Worm (Caenorhabditis elegans) whole organism, late embryonic: Measurements from ENCODE around the gene nprl-2.

ENCODE experiments used
- C08G9.2 ChIP-seq: sonication (generic microtip); optimal IDR thresholded peaks from 2 replicates; lab custom pipeline; 2016; ENCODE audit warnings: mild to moderate bottlenecking, missing genetic modification characterization, moderate library complexity, missing compliant biosample characterization
- F13H6.1 ChIP-seq: sonication (generic microtip); optimal IDR thresholded peaks from 2 replicates; lab custom pipeline; 2016; ENCODE audit warnings: missing genetic modification characterization, missing compliant biosample characterization
- K02D7.2 ChIP-seq: sonication (generic microtip); optimal IDR thresholded peaks from 2 replicates; lab custom pipeline; 2017; ENCODE audit warnings: mild to moderate bottlenecking, missing genetic modification characterization, missing compliant biosample characterization
- K09A11.1 ChIP-seq: sonication (generic microtip); optimal IDR thresholded peaks from 2 replicates; lab custom pipeline; 2017; ENCODE audit warnings: antibody characterized with exemption, mild to moderate bottlenecking, missing genetic modification characterization, missing compliant biosample characterization; ENCODE audit not compliant: insufficient read depth
- T23F11.4 ChIP-seq: fragments of 200-800 bp; sonication (Bioruptor generic); optimal IDR thresholded peaks from 2 replicates; lab custom pipeline; 2018; ENCODE audit warnings: mild to moderate bottlenecking, missing genetic modification characterization, missing compliant biosample characterization
- Y22D7AL.16 ChIP-seq: sonication (generic microtip); optimal IDR thresholded peaks from 2 replicates; lab custom pipeline; 2016; ENCODE audit warnings: missing genetic modification characterization, missing compliant biosample characterization
- ahr-1 ChIP-seq: sonication (generic microtip); optimal IDR thresholded peaks from 2 replicates; lab custom pipeline; 2016; ENCODE audit warnings: missing genetic modification characterization, missing compliant biosample characterization
- ceh-14 ChIP-seq: sonication (generic microtip); optimal IDR thresholded peaks from 2 replicates; lab custom pipeline; 2016; ENCODE audit warnings: missing genotype, missing genetic modification characterization, missing compliant biosample characterization
- ceh-18 ChIP-seq: sonication (generic microtip); optimal IDR thresholded peaks from 2 replicates; lab custom pipeline; 2016; ENCODE audit warnings: missing genetic modification characterization, missing compliant biosample characterization
- ceh-19 ChIP-seq: fragments of 200-800 bp; sonication (Bioruptor generic); optimal IDR thresholded peaks from 2 replicates; lab custom pipeline; 2018; ENCODE audit warnings: mild to moderate bottlenecking, missing genetic modification characterization, missing compliant biosample characterization
- ceh-2 ChIP-seq: sonication (generic microtip); optimal IDR thresholded peaks from 2 replicates; lab custom pipeline; 2016; ENCODE audit warnings: missing genotype, missing genetic modification characterization, missing compliant biosample characterization
- ceh-30 ChIP-seq: fragments of 150-350 bp; optimal IDR thresholded peaks from 2 replicates; lab custom pipeline; 2014; ENCODE audit warnings: missing biosample characterization, missing genetic modification characterization
- ceh-31 ChIP-seq: sonication (generic microtip); optimal IDR thresholded peaks from 2 replicates; lab custom pipeline; 2016; ENCODE audit warnings: missing genetic modification characterization, missing compliant biosample characterization
- ceh-34 ChIP-seq: sonication (generic microtip); optimal IDR thresholded peaks from 2 replicates; lab custom pipeline; 2016; ENCODE audit warnings: mild to moderate bottlenecking, missing genetic modification characterization, missing compliant biosample characterization
- ceh-48 ChIP-seq: sonication (generic microtip); optimal IDR thresholded peaks from 2 replicates; lab custom pipeline; 2016; ENCODE audit warnings: missing genetic modification characterization, inconsistent platforms, missing compliant biosample characterization
- che-1 ChIP-seq: sonication (generic microtip); optimal IDR thresholded peaks from 2 replicates; lab custom pipeline; 2016; ENCODE audit warnings: mild to moderate bottlenecking, missing genetic modification characterization, missing compliant biosample characterization
- dve-1 ChIP-seq: sonication (generic microtip); optimal IDR thresholded peaks from 2 replicates; lab custom pipeline; 2017; ENCODE audit warnings: antibody characterized with exemption, mild to moderate bottlenecking, missing genetic modification characterization, missing compliant biosample characterization
- elt-2 ChIP-seq: sonication (generic microtip); optimal IDR thresholded peaks from 2 replicates; lab custom pipeline; 2016; ENCODE audit warnings: missing genetic modification reagents, missing genetic modification characterization, missing compliant biosample characterization
- ets-4 ChIP-seq: sonication (generic microtip); optimal IDR thresholded peaks from 2 replicates; lab custom pipeline; 2016; ENCODE audit warnings: missing genetic modification characterization, missing compliant biosample characterization
- eyg-1 ChIP-seq: sonication (generic microtip); optimal IDR thresholded peaks from 2 replicates; lab custom pipeline; 2016; ENCODE audit warnings: missing genotype, missing genetic modification characterization, missing compliant biosample characterization
- fkh-10 ChIP-seq: fragments of 150-350 bp; optimal IDR thresholded peaks from 2 replicates; lab custom pipeline; 2014; ENCODE audit warnings: missing biosample characterization, missing genetic modification reagents, missing genetic modification characterization
- hlh-13 ChIP-seq: fragments of 200-800 bp; sonication (Bioruptor generic); optimal IDR thresholded peaks from 2 replicates; lab custom pipeline; 2018; ENCODE audit warnings: mild to moderate bottlenecking, missing genetic modification characterization, missing compliant biosample characterization
- hlh-15 ChIP-seq: sonication (generic microtip); optimal IDR thresholded peaks from 2 replicates; lab custom pipeline; 2016; ENCODE audit warnings: missing genetic modification characterization, missing compliant biosample characterization
- hlh-30 ChIP-seq: sonication (generic microtip); optimal IDR thresholded peaks from 2 replicates; lab custom pipeline; 2017; ENCODE audit warnings: antibody characterized with exemption, missing genetic modification characterization, missing compliant biosample characterization; ENCODE audit not compliant: insufficient read depth
- lin-11 ChIP-seq: fragments of 200-800 bp; sonication (Bioruptor generic); optimal IDR thresholded peaks from 2 replicates; lab custom pipeline; 2018; ENCODE audit warnings: mild to moderate bottlenecking, missing genetic modification characterization, missing compliant biosample characterization
- madf-2 ChIP-seq: sonication (generic microtip); optimal IDR thresholded peaks from 2 replicates; lab custom pipeline; 2017; ENCODE audit warnings: missing genetic modification characterization, missing compliant biosample characterization
- nfya-1 ChIP-seq: sonication (generic microtip); optimal IDR thresholded peaks from 2 replicates; lab custom pipeline; 2017; ENCODE audit warnings: missing genetic modification characterization, mild to moderate bottlenecking, missing compliant biosample characterization, antibody characterized with exemption, moderate library complexity
- nhr-11 ChIP-seq: fragments of 150-350 bp; optimal IDR thresholded peaks from 2 replicates; lab custom pipeline; 2014; ENCODE audit warnings: missing biosample characterization, missing genetic modification characterization
- nhr-232 ChIP-seq: sonication (generic microtip); optimal IDR thresholded peaks from 2 replicates; lab custom pipeline; 2016; ENCODE audit warnings: missing genetic modification characterization, missing compliant biosample characterization
- npax-4 ChIP-seq: sonication (generic microtip); optimal IDR thresholded peaks from 2 replicates; lab custom pipeline; 2016; ENCODE audit warnings: missing genetic modification characterization, missing compliant biosample characterization
- odd-2 ChIP-seq: sonication (generic microtip); optimal IDR thresholded peaks from 2 replicates; lab custom pipeline; 2017; ENCODE audit warnings: antibody characterized with exemption, mild to moderate bottlenecking, missing genetic modification characterization, missing compliant biosample characterization
- pat-9 ChIP-seq: fragments of 200-800 bp; sonication (Bioruptor generic); optimal IDR thresholded peaks from 2 replicates; lab custom pipeline; 2018; ENCODE audit warnings: mild to moderate bottlenecking, missing genetic modification characterization, moderate library complexity, missing compliant biosample characterization
- pha-4 ChIP-seq: fragments of 150-350 bp; optimal IDR thresholded peaks from 2 replicates; lab custom pipeline; 2018; ENCODE audit warnings: missing biosample characterization, missing genetic modification reagents, missing genetic modification characterization
- pqm-1 ChIP-seq: sonication (generic microtip); optimal IDR thresholded peaks from 2 replicates; lab custom pipeline; 2016; ENCODE audit warnings: missing genetic modification characterization, missing compliant biosample characterization
- pros-1 ChIP-seq: fragments of 150-350 bp; optimal IDR thresholded peaks from 2 replicates; lab custom pipeline; 2014; ENCODE audit warnings: missing biosample characterization, missing genetic modification reagents, missing genetic modification characterization
- ref-2 ChIP-seq: sonication (generic microtip); optimal IDR thresholded peaks from 2 replicates; lab custom pipeline; 2016; ENCODE audit warnings: missing genetic modification characterization, missing compliant biosample characterization
- syd-9 ChIP-seq: sonication (generic microtip); optimal IDR thresholded peaks from 2 replicates; lab custom pipeline; 2016; ENCODE audit warnings: mild to moderate bottlenecking, missing genetic modification characterization, moderate library complexity, missing compliant biosample characterization
- tbx-2 ChIP-seq: sonication (generic microtip); optimal IDR thresholded peaks from 2 replicates; lab custom pipeline; 2016; ENCODE audit warnings: missing genetic modification characterization, missing compliant biosample characterization
- ttx-3 ChIP-seq: sonication (generic microtip); optimal IDR thresholded peaks from 2 replicates; lab custom pipeline; 2016; ENCODE audit warnings: missing genetic modification reagents, missing genetic modification characterization, missing compliant biosample characterization
- unc-42 ChIP-seq: sonication (generic microtip); optimal IDR thresholded peaks from 2 replicates; lab custom pipeline; 2016; ENCODE audit warnings: missing genotype, missing genetic modification characterization, missing compliant biosample characterization
- unc-86 ChIP-seq: sonication (generic microtip); optimal IDR thresholded peaks from 2 replicates; lab custom pipeline; 2016; ENCODE audit warnings: missing genetic modification characterization, missing compliant biosample characterization
- zip-5 ChIP-seq: sonication (generic microtip); optimal IDR thresholded peaks from 2 replicates; lab custom pipeline; 2016; ENCODE audit warnings: missing genetic modification characterization, missing compliant biosample characterization
- ztf-16 ChIP-seq: sonication (generic microtip); optimal IDR thresholded peaks from 2 replicates; lab custom pipeline; 2017; ENCODE audit warnings: missing genetic modification characterization, missing compliant biosample characterization

The nprl-2 gene

DNA sequence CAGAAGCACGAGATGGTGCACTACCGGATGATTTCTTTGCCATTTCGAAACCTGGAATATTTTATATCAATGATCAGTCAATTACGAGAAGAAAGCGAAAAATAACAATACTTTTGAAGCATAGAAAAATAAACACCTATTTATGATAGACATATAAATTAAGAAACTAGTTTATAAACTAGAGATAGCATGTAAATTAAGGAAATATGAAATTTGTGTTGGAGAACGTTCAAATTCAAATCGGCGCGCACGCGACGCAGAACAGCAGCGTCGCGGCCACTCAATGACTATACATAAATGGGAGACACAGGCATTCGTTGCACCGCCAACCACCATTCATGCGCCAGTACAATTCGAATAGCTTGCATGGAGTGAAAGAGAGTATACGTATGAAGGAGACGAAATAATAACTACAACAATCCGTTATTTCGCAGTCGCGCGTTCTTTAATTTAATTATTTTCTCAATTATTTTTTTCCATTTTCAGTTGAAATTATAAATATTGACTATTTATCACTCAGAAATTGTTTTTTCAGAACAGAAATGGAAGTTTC lies 23.5 kb downstream of the nprl-2 start, which contains the start of the genes cec-5 and nol-10:
Gene cec-5 (minus strand): TSS at position 51 of the 553 bp plus-strand sequence.
Gene nol-10 (plus strand): TSS at position 536 of the 553 bp plus-strand sequence.
- TF ChIP-seq hlh-30 (tag; lab: Kevin White, UChicago) = peak; percentile 64
- TF ChIP-seq F13H6.1 (tag; lab: Kevin White, UChicago) = no peak
- peak; percentile 52 for TF ChIP-seq ceh-34
- TF ChIP-seq ets-4 = no peak
- TF ChIP-seq K09A11.1 (tag; lab: Kevin White, UChicago) = peak; percentile 14
- TF ChIP-seq ceh-2 (tag; lab: Kevin White, UChicago) = no peak
- TF ChIP-seq ceh-48 (tag; lab: Kevin White, UChicago) = no peak
- peak; percentile 95 for TF ChIP-seq nfya-1 (tag; lab: Kevin White, UChicago)
- TF ChIP-seq syd-9 (tag; lab: Kevin White, UChicago) = no peak
- TF ChIP-seq pha-4 (tag; lab: Kevin White, UChicago) = no peak
- no peak for TF ChIP-seq nhr-232 (tag; lab: Kevin White, UChicago)
- no peak for TF ChIP-seq fkh-10 (GFP tag; lab: Kevin White, UChicago)
- peak; percentile 1 for TF ChIP-seq eyg-1 (tag; lab: Kevin White, UChicago)
- peak; percentile 92 for TF ChIP-seq unc-42 (tag; lab: Kevin White, UChicago)
- TF ChIP-seq odd-2 (tag; lab: Kevin White, UChicago) = no peak
- no peak for TF ChIP-seq madf-2 (tag; lab: Kevin White, UChicago)
- no peak for TF ChIP-seq ceh-30
- TF ChIP-seq ceh-31 (tag; lab: Kevin White, UChicago) = peak; percentile 83
- TF ChIP-seq pros-1 (tag; lab: Kevin White, UChicago) = no peak
- TF ChIP-seq ref-2 (tag; lab: Kevin White, UChicago) = peak; percentile 10
- TF ChIP-seq hlh-15 (tag; lab: Kevin White, UChicago) = no peak
- TF ChIP-seq pat-9 (tag; lab: Kevin White, UChicago) = no peak
- no peak for TF ChIP-seq hlh-13 (GFP tag; lab: Kevin White, UChicago)
- TF ChIP-seq ttx-3 = no peak
- no peak for TF ChIP-seq K02D7.2 (tag; lab: Kevin White, UChicago)
- peak; percentile 49 for TF ChIP-seq ceh-18 (tag; lab: Kevin White, UChicago)
- TF ChIP-seq Y22D7AL.16 (tag; lab: Kevin White, UChicago) = no peak
- TF ChIP-seq tbx-2 = peak; percentile 67
- no peak for TF ChIP-seq lin-11 (tag; lab: Kevin White, UChicago)
- TF ChIP-seq ceh-14 (tag; lab: Kevin White, UChicago) = peak; percentile 52
- TF ChIP-seq dve-1 (tag; lab: Kevin White, UChicago) = peak; percentile 53
- no peak for TF ChIP-seq npax-4
- peak; percentile 28 for TF ChIP-seq ceh-19
- TF ChIP-seq ahr-1 (tag; lab: Kevin White, UChicago) = no peak
- TF ChIP-seq che-1 (tag; lab: Kevin White, UChicago) = no peak

DNA sequence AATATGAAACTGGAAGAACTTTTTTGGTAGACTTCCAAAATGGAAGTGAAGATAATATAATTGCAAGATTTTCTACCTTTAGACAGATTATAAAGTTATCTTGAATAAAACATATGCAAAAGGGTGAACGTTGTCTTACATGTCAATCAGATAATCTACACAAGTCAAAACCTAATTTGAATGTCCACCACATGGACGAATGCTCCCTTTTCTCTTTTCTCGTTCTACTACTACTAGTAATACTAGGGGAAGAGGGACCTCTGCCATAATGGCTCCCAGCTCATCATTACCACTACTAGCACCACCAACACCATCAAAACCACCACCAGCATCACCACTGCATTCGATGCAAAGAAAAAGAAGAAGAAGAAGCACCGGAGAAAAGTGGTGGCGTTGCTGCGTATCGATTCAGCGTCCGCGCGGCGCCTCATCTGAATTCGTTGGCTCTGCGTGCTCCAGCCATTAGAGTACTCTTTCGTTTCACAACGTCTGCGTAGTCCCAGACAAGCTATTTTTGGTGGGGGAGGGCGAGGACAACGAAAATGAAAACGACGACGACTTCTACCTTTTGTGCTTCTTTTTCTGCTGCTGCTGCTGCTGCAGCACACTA lies 28.8 kb downstream of the nprl-2 start:
- no peak for TF ChIP-seq C08G9.2 (tag; lab: Kevin White, UChicago)
- TF ChIP-seq unc-86 = no peak
- TF ChIP-seq ceh-48 (tag; lab: Kevin White, UChicago) = peak; percentile 76
- no peak for TF ChIP-seq hlh-13 (GFP tag; lab: Kevin White, UChicago)
- no peak for TF ChIP-seq pros-1 (tag; lab: Kevin White, UChicago)
- TF ChIP-seq T23F11.4 (GFP tag; lab: Kevin White, UChicago) = no peak
- peak; percentile 30 for TF ChIP-seq nfya-1 (tag; lab: Kevin White, UChicago)
- TF ChIP-seq zip-5 (tag; lab: Kevin White, UChicago) = no peak
- TF ChIP-seq pqm-1 (tag; lab: Kevin White, UChicago) = no peak
- TF ChIP-seq unc-42 (tag; lab: Kevin White, UChicago) = peak; percentile 88
- no peak for TF ChIP-seq nhr-11 (tag; lab: Kevin White, UChicago)
- peak; percentile 25 for TF ChIP-seq ceh-14 (tag; lab: Kevin White, UChicago)
- no peak for TF ChIP-seq hlh-30 (tag; lab: Kevin White, UChicago)
- TF ChIP-seq elt-2 (tag; lab: Kevin White, UChicago) = no peak
- peak; percentile 54 for TF ChIP-seq ceh-31 (tag; lab: Kevin White, UChicago)
- TF ChIP-seq ztf-16 (tag; lab: Kevin White, UChicago) = no peak
